Fruit fly (Drosophila melanogaster): ENCODE measurements around the gene Hex-t2.

- TF ChIP-seq CG11617 (GFP tag; optimal IDR thresholded peaks at IDR 0.05) (no peak), kay (GFP tag; ENCODE audit: borderline replicate concordance) (no peak)
Measured at dm6 chr3R:26499136-26499535, 48.7 kb downstream of the Hex-t2 start.

Data from whole organism, adult.